Worm (Caenorhabditis elegans) whole organism, L4 larva: ENCODE results near the gene mltn-9.

Experiments
- ceh-82 ChIP-seq: sonication (generic microtip); optimal IDR thresholded peaks from 2 replicates; lab custom pipeline; 2017; ENCODE audit warnings: missing biosample characterization, missing genetic modification characterization
- nhr-11 ChIP-seq: fragments of 150-350 bp; optimal IDR thresholded peaks from 2 replicates; lab custom pipeline; 2014; ENCODE audit warnings: missing biosample characterization, missing genetic modification characterization
- nhr-111 ChIP-seq: fragments of 200-800 bp; sonication (Bioruptor generic); optimal IDR thresholded peaks from 2 replicates; lab custom pipeline; 2018; ENCODE audit warnings: mild to moderate bottlenecking, missing genetic modification characterization, missing compliant biosample characterization
- ztf-11 ChIP-seq: fragments of 150-350 bp; optimal IDR thresholded peaks from 2 replicates; lab custom pipeline; 2014; ENCODE audit warnings: missing biosample characterization, missing genetic modification characterization

DNA sequence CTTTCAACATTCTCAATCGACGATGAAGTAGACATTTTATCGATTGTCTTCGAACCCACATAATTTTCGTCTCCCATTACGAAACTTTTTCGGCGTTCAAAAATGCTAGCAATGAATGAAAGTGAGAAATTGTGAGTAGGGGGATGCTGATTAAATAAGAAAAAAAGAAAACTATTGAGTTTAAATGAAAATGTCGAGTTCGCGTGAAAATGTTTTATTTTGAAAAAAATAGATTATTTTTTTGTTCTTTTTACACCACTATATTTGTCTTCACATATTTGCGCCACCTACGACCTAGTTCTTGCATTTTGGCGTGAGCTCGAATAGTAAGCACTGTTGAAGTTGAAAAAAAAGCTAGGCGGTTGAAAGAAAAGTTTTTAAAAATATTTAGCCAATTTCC is 33.6 kb upstream of the mltn-9 start, which contains the start of gene C01G12.3:
- TF ChIP-seq nhr-11 (tag; lab: Kevin White, UChicago), result no peak
- TF ChIP-seq nhr-111 (GFP tag; lab: Kevin White, UChicago), result no peak
- TF ChIP-seq ztf-11, result no peak
- TF ChIP-seq ceh-82 (tag; lab: Kevin White, UChicago), result no peak
